Worm (Caenorhabditis elegans): ENCODE measurements around the gene K05F1.8.

ce11 chrII:5785504-5785903, 13.9 kb downstream of the K05F1.8 start:
- no peak for TF ChIP-seq attf-3 (GFP tag; conservative IDR thresholded peaks at IDR 0.05)
- no peak for TF ChIP-seq athp-1 (tag; optimal IDR thresholded peaks at IDR 0.05)
- TF ChIP-seq attf-5 (GFP tag; optimal IDR thresholded peaks at IDR 0.05) = no peak
- TF ChIP-seq lin-35 (GFP tag; optimal IDR thresholded peaks at IDR 0.05) = no peak
- no peak for TF ChIP-seq rpc-1 (optimal IDR thresholded peaks at IDR 0.05)
- no peak for TF ChIP-seq rpc-1 (tag; optimal IDR thresholded peaks at IDR 0.05)
- no peak for TF ChIP-seq hmg-20 (GFP tag; IDR thresholded peaks at IDR 0.05)
- no peak for TF ChIP-seq ztf-22 (GFP tag; optimal IDR thresholded peaks at IDR 0.05)
- TF ChIP-seq Y53F4B.3 (GFP tag; IDR thresholded peaks at IDR 0.05) = no peak
- no peak for TF ChIP-seq Y79H2A.3 (GFP tag; conservative IDR thresholded peaks at IDR 0.05)

Data from whole organism, young adult.